Worm (Caenorhabditis elegans) whole organism, late embryonic: Measurements from ENCODE around the gene snf-12.
A peak's percentile ranks its signal among the peaks of the same experiment; 100 is the strongest.

Experiments
- ceh-22 ChIP-seq: sonication (generic microtip); optimal IDR thresholded peaks from 2 replicates; lab custom pipeline; 2017; ENCODE audit warnings: missing biosample characterization, missing genetic modification characterization
- ets-4 ChIP-seq: sonication (generic microtip); optimal IDR thresholded peaks from 2 replicates; lab custom pipeline; 2016; ENCODE audit warnings: missing genetic modification characterization, missing compliant biosample characterization
- nhr-11 ChIP-seq: fragments of 150-350 bp; optimal IDR thresholded peaks from 2 replicates; lab custom pipeline; 2014; ENCODE audit warnings: missing biosample characterization, missing genetic modification characterization
- syd-9 ChIP-seq: sonication (generic microtip); optimal IDR thresholded peaks from 2 replicates; lab custom pipeline; 2016; ENCODE audit warnings: mild to moderate bottlenecking, missing genetic modification characterization, moderate library complexity, missing compliant biosample characterization

DNA sequence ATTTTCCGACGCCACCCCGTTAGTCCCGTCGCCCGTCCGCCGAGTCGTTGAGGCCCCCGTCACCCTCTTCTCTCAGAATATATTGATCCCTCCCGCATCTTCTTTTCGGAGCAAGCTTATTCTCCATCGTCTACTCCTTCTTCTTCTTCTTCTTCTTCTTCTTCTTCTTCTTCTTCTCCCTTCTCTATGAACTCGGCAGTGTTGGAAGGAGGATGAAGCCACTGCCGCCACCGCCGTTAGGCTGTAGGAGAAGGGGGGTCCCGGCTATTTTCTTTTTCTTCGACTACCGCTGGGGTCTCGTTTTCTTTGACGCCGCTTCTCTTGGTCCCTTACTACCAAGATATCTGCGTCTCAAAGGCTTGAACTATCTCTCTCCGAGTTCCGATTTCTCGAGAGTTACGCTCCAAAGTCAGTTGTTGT, 33.7 kb upstream of the snf-12 start:
- TF ChIP-seq ets-4 (no peak), ceh-22 (tag; lab: Kevin White, UChicago) (no peak), syd-9 (tag; lab: Kevin White, UChicago) (peak; percentile 45), nhr-11 (tag; lab: Kevin White, UChicago) (no peak)
